Worm (Caenorhabditis elegans): ENCODE data around the gene C33D9.8.
A peak's percentile ranks its signal among the peaks of the same experiment; 100 is the strongest.

The C33D9.8 gene

ce11 chrIV:8758620-8759019 is 27.9 kb downstream of the C33D9.8 start:
- TF ChIP-seq ces-1 (GFP tag; optimal IDR thresholded peaks at IDR 0.05) (peak; percentile 28), lin-13 (tag; optimal IDR thresholded peaks at IDR 0.05) (no peak)

- no peak for TF ChIP-seq tbx-8 (GFP tag; optimal IDR thresholded peaks at IDR 0.05)
- TF ChIP-seq nhr-12 (tag; optimal IDR thresholded peaks at IDR 0.05), result no peak
- TF ChIP-seq mab-5 (tag; optimal IDR thresholded peaks at IDR 0.05), result no peak
- TF ChIP-seq ceh-43 (GFP tag; optimal IDR thresholded peaks at IDR 0.05), result no peak
- no peak for TF ChIP-seq drap-1 (GFP tag; optimal IDR thresholded peaks at IDR 0.05)
- TF ChIP-seq blmp-1 (tag; optimal IDR thresholded peaks at IDR 0.05), result no peak
- TF ChIP-seq unc-39 (tag; optimal IDR thresholded peaks at IDR 0.05), result no peak
- TF ChIP-seq ces-1 (GFP tag; optimal IDR thresholded peaks at IDR 0.05), result peak; percentile 2
- no peak for TF ChIP-seq nhr-76 (tag; optimal IDR thresholded peaks at IDR 0.05)
- TF ChIP-seq cnd-1 (tag; optimal IDR thresholded peaks at IDR 0.05), result no peak
- TF ChIP-seq ztf-11 (tag; optimal IDR thresholded peaks at IDR 0.05), result no peak
- TF ChIP-seq elt-3 (tag; optimal IDR thresholded peaks at IDR 0.05), result no peak
- TF ChIP-seq bed-3 (GFP tag; optimal IDR thresholded peaks at IDR 0.05), result no peak
- TF ChIP-seq elt-1 (tag; optimal IDR thresholded peaks at IDR 0.05; ENCODE audit: borderline replicate concordance, insufficient read depth), result no peak
- TF ChIP-seq lin-32 (GFP tag; optimal IDR thresholded peaks at IDR 0.05), result no peak
- TF ChIP-seq ham-2 (GFP tag; optimal IDR thresholded peaks at IDR 0.05), result no peak
- no peak for TF ChIP-seq nhr-237 (tag; optimal IDR thresholded peaks at IDR 0.05)
- no peak for TF ChIP-seq sptf-1 (tag; optimal IDR thresholded peaks at IDR 0.05)
- TF ChIP-seq unc-120 (tag; optimal IDR thresholded peaks at IDR 0.05; ENCODE audit: poor library complexity, severe bottlenecking), result peak; percentile 54
- peak; percentile 55 for TF ChIP-seq hlh-1 (tag; optimal IDR thresholded peaks at IDR 0.05)
- TF ChIP-seq nhr-28 (tag; optimal IDR thresholded peaks at IDR 0.05), result no peak
- no peak for TF ChIP-seq ceh-39 (tag; optimal IDR thresholded peaks at IDR 0.05)
- no peak for TF ChIP-seq ceh-83 (GFP tag; optimal IDR thresholded peaks at IDR 0.05)
- no peak for TF ChIP-seq zip-8 (tag; optimal IDR thresholded peaks at IDR 0.05)
- TF ChIP-seq mep-1 (tag; optimal IDR thresholded peaks at IDR 0.05), result no peak
- TF ChIP-seq nhr-2 (tag; optimal IDR thresholded peaks at IDR 0.05), result no peak
These were observed 28.8 kb downstream of the C33D9.8 start for ce11 chrIV:8757729-8758128.

ce11 chrIV:8754727-8755126 is 31.8 kb downstream of the C33D9.8 start, which contains the start of gene elli-1:
Gene elli-1, minus strand, starts transcription at chrIV:8754827.
- TF ChIP-seq ceh-83 (GFP tag; optimal IDR thresholded peaks at IDR 0.05) (no peak), lsy-2 (tag; optimal IDR thresholded peaks at IDR 0.05) (no peak), zip-8 (tag; optimal IDR thresholded peaks at IDR 0.05) (no peak), lin-13 (tag; optimal IDR thresholded peaks at IDR 0.05) (no peak), mab-5 (tag; optimal IDR thresholded peaks at IDR 0.05) (no peak), drap-1 (GFP tag; optimal IDR thresholded peaks at IDR 0.05) (no peak), unc-120 (tag; optimal IDR thresholded peaks at IDR 0.05; ENCODE audit: poor library complexity, severe bottlenecking) (no peak)

ce11 chrIV:8754146-8754545 is 32.4 kb downstream of the C33D9.8 start:
- TF ChIP-seq sem-2 (GFP tag; optimal IDR thresholded peaks at IDR 0.05) (no peak), ceh-83 (GFP tag; optimal IDR thresholded peaks at IDR 0.05) (peak; percentile 10), unc-39 (tag; optimal IDR thresholded peaks at IDR 0.05) (no peak), bed-3 (GFP tag; optimal IDR thresholded peaks at IDR 0.05) (no peak)

ce11 chrIV:8752492-8752891 is 34.1 kb downstream of the C33D9.8 start:
- TF ChIP-seq mab-5 (tag; optimal IDR thresholded peaks at IDR 0.05) (no peak), bed-3 (GFP tag; optimal IDR thresholded peaks at IDR 0.05) (no peak), nhr-2 (tag; optimal IDR thresholded peaks at IDR 0.05) (no peak), flh-1 (GFP tag; optimal IDR thresholded peaks at IDR 0.05) (no peak)

- TF ChIP-seq elt-1 (tag; optimal IDR thresholded peaks at IDR 0.05; ENCODE audit: borderline replicate concordance, insufficient read depth) (no peak), ceh-43 (GFP tag; optimal IDR thresholded peaks at IDR 0.05) (no peak), unc-39 (tag; optimal IDR thresholded peaks at IDR 0.05) (no peak), bed-3 (GFP tag; optimal IDR thresholded peaks at IDR 0.05) (no peak), flh-1 (GFP tag; optimal IDR thresholded peaks at IDR 0.05) (no peak), zip-8 (tag; optimal IDR thresholded peaks at IDR 0.05) (no peak), mab-5 (tag; optimal IDR thresholded peaks at IDR 0.05) (no peak)
These were observed 37.6 kb downstream of the C33D9.8 start for ce11 chrIV:8748967-8749366.
